Worm (Caenorhabditis elegans) whole organism, L4 larva: ENCODE measurements around the gene C10A4.13.

Experiments used
- F10B5.3 ChIP-seq: sonication (generic microtip); optimal IDR thresholded peaks from 2 replicates; lab custom pipeline; 2016; ENCODE audit warnings: mild to moderate bottlenecking, missing genetic modification characterization, missing compliant biosample characterization
- T20F7.1 ChIP-seq: fragments of 200-800 bp; sonication (Bioruptor generic); optimal IDR thresholded peaks from 2 replicates; lab custom pipeline; 2018; ENCODE audit warnings: mild to moderate bottlenecking, missing genetic modification characterization, missing compliant biosample characterization
- Y105C5A.15 ChIP-seq: fragments of 200-800 bp; sonication (Bioruptor generic); IDR thresholded peaks from 2 replicates; pipeline ENCODE4 v1.3.6; 2022; ENCODE audit warnings: missing genetic modification characterization, missing compliant biosample characterization
- Y5F2A.4 ChIP-seq: fragments of 200-800 bp; sonication (Bioruptor generic); optimal IDR thresholded peaks from 2 replicates; lab custom pipeline; 2018; ENCODE audit warnings: mild to moderate bottlenecking, missing genetic modification characterization, missing compliant biosample characterization
- Y75B8A.6 ChIP-seq: fragments of 200-800 bp; sonication (Bioruptor generic); IDR thresholded peaks from 2 replicates; pipeline ENCODE4 v1.3.6; 2022; ENCODE audit warnings: missing genetic modification reagents, missing genetic modification characterization, missing compliant biosample characterization
- aha-1 ChIP-seq: fragments of 150-350 bp; peaks from one replicate; lab custom pipeline; 2014; ENCODE audit warnings: missing biosample characterization, missing genetic modification characterization
- aly-2 ChIP-seq: sonication (generic microtip); optimal IDR thresholded peaks from 2 replicates; lab custom pipeline; 2018; ENCODE audit warnings: missing biosample characterization, missing genetic modification characterization
- ama-1 ChIP-seq: fragments of 150-350 bp; optimal IDR thresholded peaks from 2 replicates; lab custom pipeline; 2014; ENCODE audit warnings: inconsistent platforms, mixed read lengths
- arid-1 ChIP-seq: fragments of 200-800 bp; sonication (Bioruptor generic); conservative IDR thresholded peaks from 2 replicates; pipeline ENCODE4 v1.3.6; 2022; ENCODE audit warnings: missing genetic modification reagents, missing genetic modification characterization, missing compliant biosample characterization
- attf-4 ChIP-seq: sonication (generic microtip); optimal IDR thresholded peaks from 3 replicates; lab custom pipeline; 2017; ENCODE audit warnings: missing biosample characterization, missing genetic modification characterization
- ceh-20 ChIP-seq: fragments of 200-800 bp; sonication (Bioruptor generic); IDR thresholded peaks from 2 replicates; pipeline ENCODE4 v1.3.6; 2022; ENCODE audit warnings: missing genetic modification reagents, missing genetic modification characterization, missing compliant biosample characterization
- ceh-28 ChIP-seq: fragments of 150-350 bp; optimal IDR thresholded peaks from 2 replicates; lab custom pipeline; 2014; ENCODE audit warnings: missing biosample characterization, missing genetic modification reagents, missing genetic modification characterization
- ceh-62 ChIP-seq: sonication (generic microtip); optimal IDR thresholded peaks from 2 replicates; lab custom pipeline; 2017; ENCODE audit warnings: missing biosample characterization, missing genetic modification characterization
- ceh-82 ChIP-seq: sonication (generic microtip); optimal IDR thresholded peaks from 2 replicates; lab custom pipeline; 2017; ENCODE audit warnings: missing biosample characterization, missing genetic modification characterization
- cey-2 ChIP-seq: sonication (generic microtip); optimal IDR thresholded peaks from 3 replicates; lab custom pipeline; 2017; ENCODE audit warnings: missing genetic modification characterization, mild to moderate bottlenecking, missing compliant biosample characterization, antibody characterized with exemption, borderline replicate concordance; ENCODE audit not compliant: insufficient read depth
- daf-12 ChIP-seq: fragments of 150-350 bp; optimal IDR thresholded peaks from 2 replicates; lab custom pipeline; 2014; ENCODE audit warnings: missing biosample characterization, missing genetic modification reagents, missing genetic modification characterization
- daf-19 ChIP-seq: fragments of 200-800 bp; sonication (Bioruptor generic); conservative IDR thresholded peaks from 2 replicates; pipeline ENCODE4 v1.3.6; 2022; ENCODE audit warnings: missing genetic modification characterization, missing compliant biosample characterization
- dmd-9 ChIP-seq: fragments of 200-800 bp; sonication (Bioruptor generic); IDR thresholded peaks from 2 replicates; pipeline ENCODE4 v1.3.6; 2022; ENCODE audit warnings: missing genetic modification reagents, missing genetic modification characterization, missing compliant biosample characterization
- duxl-1 ChIP-seq: sonication (generic microtip); optimal IDR thresholded peaks from 2 replicates; lab custom pipeline; 2016; ENCODE audit warnings: mild to moderate bottlenecking, missing genetic modification characterization, moderate library complexity, missing compliant biosample characterization; ENCODE audit not compliant: poor library complexity
- egl-27 ChIP-seq: sonication (generic microtip); optimal IDR thresholded peaks from 3 replicates; lab custom pipeline; 2017; ENCODE audit warnings: missing biosample characterization, missing genetic modification reagents, missing genetic modification characterization
- fkh-10 ChIP-seq: fragments of 150-350 bp; optimal IDR thresholded peaks from 2 replicates; lab custom pipeline; 2014; ENCODE audit warnings: missing biosample characterization, missing genetic modification reagents, missing genetic modification characterization
- hif-1 ChIP-seq, 2 experiments: sonication (generic microtip); optimal IDR thresholded peaks; 2 replicates each; lab custom pipeline; 2016 to 2017; ENCODE audit warnings: missing compliant biosample characterization in 2 of 2, missing genetic modification characterization in 2 of 2, missing genetic modification reagents in 2 of 2, missing genotype in 2 of 2, mild to moderate bottlenecking in 1 of 2
- jun-1 ChIP-seq: fragments of 150-350 bp; optimal IDR thresholded peaks from 2 replicates; lab custom pipeline; 2014; ENCODE audit warnings: missing biosample characterization, missing genetic modification reagents, missing genetic modification characterization
- lim-7 ChIP-seq: fragments of 200-800 bp; sonication (Bioruptor generic); IDR thresholded peaks from 2 replicates; pipeline ENCODE4 v1.3.6; 2022; ENCODE audit warnings: missing genetic modification characterization, missing compliant biosample characterization
- lin-1 ChIP-seq: fragments of 200-800 bp; sonication (Bioruptor generic); IDR thresholded peaks from 2 replicates; pipeline ENCODE4 v1.3.6; 2022; ENCODE audit warnings: missing genetic modification reagents, missing genetic modification characterization, missing compliant biosample characterization
- lin-29 ChIP-seq: fragments of 200-800 bp; sonication (Bioruptor generic); IDR thresholded peaks from 2 replicates; pipeline ENCODE4 v1.3.6; 2022; ENCODE audit warnings: missing genetic modification reagents, missing genetic modification characterization, missing compliant biosample characterization
- lin-38 ChIP-seq: fragments of 200-800 bp; sonication (Bioruptor generic); IDR thresholded peaks from 2 replicates; pipeline ENCODE4 v1.3.6; 2022; ENCODE audit warnings: missing genetic modification reagents, missing genetic modification characterization, missing compliant biosample characterization
- lin-39 ChIP-seq: fragments of 150-350 bp; optimal IDR thresholded peaks from 2 replicates; lab custom pipeline; 2014; ENCODE audit warnings: missing biosample characterization, missing genetic modification reagents, missing genetic modification characterization
- lir-3 ChIP-seq: sonication (generic microtip); optimal IDR thresholded peaks from 2 replicates; lab custom pipeline; 2016; ENCODE audit warnings: mild to moderate bottlenecking, missing genetic modification characterization, missing compliant biosample characterization
- lsy-2 ChIP-seq, 2 experiments: fragments of 150-350 bp in 1 of 2; sonication (generic microtip) in 1 of 2; optimal IDR thresholded peaks; 2 replicates each; lab custom pipeline; 2014 to 2017; ENCODE audit warnings: missing biosample characterization in 2 of 2, missing genetic modification characterization in 2 of 2
- madf-5 ChIP-seq, 2 experiments: fragments of 200-800 bp; sonication (Bioruptor generic); IDR thresholded peaks; 2 replicates each; pipeline ENCODE4 v1.3.6; 2022; ENCODE audit warnings: missing compliant biosample characterization in 2 of 2, missing genetic modification characterization in 2 of 2
- mdl-1 ChIP-seq, 2 experiments: fragments of 150-350 bp in 1 of 2; sonication (generic microtip) in 1 of 2; optimal IDR thresholded peaks; 2 replicates each; lab custom pipeline; 2014 to 2017; ENCODE audit warnings: missing biosample characterization in 2 of 2, missing genetic modification characterization in 2 of 2
- mes-2 ChIP-seq: sonication (generic microtip); optimal IDR thresholded peaks from 2 replicates; lab custom pipeline; 2016; ENCODE audit warnings: missing genotype, mild to moderate bottlenecking, missing genetic modification characterization, missing compliant biosample characterization; ENCODE audit not compliant: poor library complexity, severe bottlenecking
- mxl-3 ChIP-seq: fragments of 200-800 bp; sonication (Bioruptor generic); optimal IDR thresholded peaks from 2 replicates; lab custom pipeline; 2018; ENCODE audit warnings: mild to moderate bottlenecking, missing genetic modification characterization, missing compliant biosample characterization
- nhr-237 ChIP-seq: sonication (generic microtip); optimal IDR thresholded peaks from 2 replicates; lab custom pipeline; 2017; ENCODE audit warnings: missing biosample characterization, missing genetic modification characterization
- nhr-28 ChIP-seq: fragments of 150-350 bp; optimal IDR thresholded peaks from 2 replicates; lab custom pipeline; 2014; ENCODE audit warnings: missing biosample characterization, missing genetic modification characterization
- nhr-42 ChIP-seq: fragments of 200-800 bp; sonication (Bioruptor generic); IDR thresholded peaks from 2 replicates; pipeline ENCODE4 v1.3.6; 2022; ENCODE audit warnings: missing genetic modification characterization, missing compliant biosample characterization
- nhr-77 ChIP-seq: fragments of 150-350 bp; optimal IDR thresholded peaks from 2 replicates; lab custom pipeline; 2014; ENCODE audit warnings: missing biosample characterization, missing genetic modification characterization
- rbr-2 ChIP-seq: sonication (generic microtip); optimal IDR thresholded peaks from 2 replicates; lab custom pipeline; 2016; ENCODE audit warnings: missing genotype, missing genetic modification characterization, missing compliant biosample characterization
- sdz-12 ChIP-seq: fragments of 200-800 bp; sonication (Bioruptor generic); optimal IDR thresholded peaks from 2 replicates; lab custom pipeline; 2018; ENCODE audit warnings: mild to moderate bottlenecking, missing genetic modification characterization, missing compliant biosample characterization
- snpc-4 ChIP-seq: fragments of 150-350 bp; optimal IDR thresholded peaks from 2 replicates; lab custom pipeline; 2014; ENCODE audit warnings: missing biosample characterization, missing genetic modification characterization
- spr-1 ChIP-seq: sonication (generic microtip); optimal IDR thresholded peaks from 2 replicates; lab custom pipeline; 2016; ENCODE audit warnings: mild to moderate bottlenecking, missing genetic modification characterization, missing compliant biosample characterization
- unc-39 ChIP-seq: sonication (generic microtip); optimal IDR thresholded peaks from 2 replicates; lab custom pipeline; 2017; ENCODE audit warnings: missing biosample characterization, missing genetic modification characterization
- unc-62 ChIP-seq, 3 experiments: fragments of 150-350 bp in 1 of 3; sonication (generic microtip); optimal IDR thresholded peaks in 2 of 3; peaks in 1 of 3; 1 replicate in 1 of 3; 2 replicates in 2 of 3; lab custom pipeline; 2014 to 2017; ENCODE audit warnings: missing biosample characterization in 3 of 3, missing genetic modification characterization in 3 of 3, missing genetic modification reagents in 3 of 3, missing genotype in 1 of 3
- zag-1 ChIP-seq: fragments of 150-350 bp; optimal IDR thresholded peaks from 2 replicates; lab custom pipeline; 2014; ENCODE audit warnings: missing biosample characterization, missing genetic modification characterization
- ztf-11 ChIP-seq: fragments of 150-350 bp; optimal IDR thresholded peaks from 2 replicates; lab custom pipeline; 2014; ENCODE audit warnings: missing biosample characterization, missing genetic modification characterization

C10A4.13 gene

ce11 chrX:7405393-7405792 lies 7.6 kb upstream of the C10A4.13 start, which contains the start of gene C10A4.3:
Gene C10A4.3 (plus strand): TSS chrX:7405693.
- no peak for TF ChIP-seq zag-1
- TF ChIP-seq ama-1: no peak
- TF ChIP-seq hif-1 (tag; optimal IDR thresholded peaks at IDR 0.05; lab: Kevin White, UChicago): no peak
- no peak for TF ChIP-seq arid-1 (GFP tag; lab: Robert Waterston, UW)
- TF ChIP-seq ceh-28 (tag; lab: Kevin White, UChicago): no peak
- TF ChIP-seq ceh-82 (tag; lab: Kevin White, UChicago): no peak
- TF ChIP-seq daf-12 (tag; lab: Kevin White, UChicago): no peak
- TF ChIP-seq nhr-237 (tag; lab: Kevin White, UChicago): no peak
- TF ChIP-seq ztf-11 (tag; lab: Kevin White, UChicago): no peak
- TF ChIP-seq lin-1: no peak
- TF ChIP-seq rbr-2 (tag; lab: Kevin White, UChicago): no peak
- no peak for TF ChIP-seq ceh-62 (tag; lab: Kevin White, UChicago)
- TF ChIP-seq lin-29: no peak
- no peak for TF ChIP-seq Y5F2A.4 (GFP tag; lab: Kevin White, UChicago)

DNA sequence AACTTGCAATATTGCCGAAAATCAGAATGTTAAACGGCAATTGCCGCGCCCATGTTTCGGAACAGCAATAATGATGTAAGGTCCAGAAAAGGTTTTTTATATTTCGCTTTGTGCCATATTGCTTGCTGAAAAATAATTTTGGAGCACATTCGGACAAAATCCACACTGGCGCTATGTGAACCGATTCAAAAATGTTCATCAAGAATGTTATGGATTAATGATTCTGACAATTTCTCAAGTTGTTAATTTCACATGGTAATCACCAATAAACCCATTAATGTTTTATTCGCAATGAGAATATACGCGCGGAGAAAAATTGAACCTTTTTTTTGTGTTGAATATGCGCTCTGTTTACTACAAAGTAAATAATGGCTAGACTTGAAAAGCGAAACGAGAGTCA lies 6.7 kb upstream of the C10A4.13 start:
- no peak for TF ChIP-seq nhr-28 (tag; lab: Kevin White, UChicago)
- peak in 1 of 2 experiments; percentile 74 for TF ChIP-seq unc-62 (GFP tag; optimal IDR thresholded peaks at IDR 0.05 in 1 of 2; lab: Kevin White, UChicago)
- TF ChIP-seq unc-62 (tag; optimal IDR thresholded peaks at IDR 0.05; lab: Kevin White, UChicago): no peak
- TF ChIP-seq aha-1 (tag; lab: Kevin White, UChicago): peak; percentile 91

DNA sequence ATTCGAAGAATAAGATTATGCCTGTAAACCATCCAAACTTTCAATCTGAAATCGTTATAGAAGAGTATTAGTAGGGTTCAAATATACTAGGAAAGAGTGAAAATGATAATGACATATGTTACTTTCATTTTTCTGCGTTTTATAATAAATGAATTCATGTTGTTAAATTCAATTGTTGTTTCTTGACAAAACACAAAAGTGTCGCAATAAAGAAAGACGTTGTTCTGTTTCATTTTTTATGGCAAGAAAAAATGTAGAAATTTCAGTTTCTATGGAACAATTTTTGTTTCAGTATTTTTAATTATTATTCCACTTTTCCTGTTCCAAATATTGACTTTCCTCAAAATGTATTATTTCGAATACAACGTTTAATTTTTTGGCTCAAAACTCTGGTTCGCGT lies 3.0 kb upstream of the C10A4.13 start, which contains the start of gene C10A4.4:
TSS of gene C10A4.4 (plus strand) at position 301 of the 400 bp plus-strand sequence.
- no peak for TF ChIP-seq lir-3 (tag; lab: Kevin White, UChicago)
- TF ChIP-seq Y105C5A.15: no peak
- no peak for TF ChIP-seq ceh-20
- no peak for TF ChIP-seq Y75B8A.6
- TF ChIP-seq unc-39 (tag; lab: Kevin White, UChicago): no peak
- no peak for TF ChIP-seq lim-7
- no peak for TF ChIP-seq hif-1 (tag; optimal IDR thresholded peaks at IDR 0.05; lab: Kevin White, UChicago)
- TF ChIP-seq nhr-77: no peak
- TF ChIP-seq daf-19 (GFP tag; lab: Robert Waterston, UW): no peak
- TF ChIP-seq sdz-12 (GFP tag; lab: Kevin White, UChicago): no peak
- TF ChIP-seq lsy-2 (tag; optimal IDR thresholded peaks at IDR 0.05; lab: Kevin White, UChicago): no peak
- no peak for TF ChIP-seq cey-2 (tag; lab: Kevin White, UChicago)
- no peak for TF ChIP-seq egl-27
- no peak for TF ChIP-seq dmd-9 (GFP tag; lab: Robert Waterston, UW)
- no peak for TF ChIP-seq arid-1 (GFP tag; lab: Robert Waterston, UW)
- TF ChIP-seq madf-5 (GFP tag; IDR thresholded peaks at IDR 0.05; lab: Robert Waterston, UW): no peak
- TF ChIP-seq snpc-4 (tag; lab: Kevin White, UChicago): no peak
- TF ChIP-seq fkh-10: no peak
- TF ChIP-seq nhr-42 (GFP tag; lab: Robert Waterston, UW): no peak

ce11 chrX:7398584-7398983 lies 749 bp upstream of the C10A4.13 start, which contains the start of gene C10A4.10:
Gene C10A4.10 (plus strand): TSS chrX:7398884.
- no peak for TF ChIP-seq T20F7.1 (GFP tag; lab: Kevin White, UChicago)
- no peak for TF ChIP-seq duxl-1 (tag; lab: Kevin White, UChicago)
- no peak for TF ChIP-seq mdl-1 (tag; optimal IDR thresholded peaks at IDR 0.05; lab: Kevin White, UChicago)
- no peak for TF ChIP-seq mxl-3 (GFP tag; lab: Kevin White, UChicago)
- TF ChIP-seq lin-39 (tag; lab: Kevin White, UChicago): no peak
- no peak for TF ChIP-seq F10B5.3 (tag; lab: Kevin White, UChicago)
- TF ChIP-seq jun-1 (tag; lab: Kevin White, UChicago): no peak
- no peak for TF ChIP-seq attf-4
- TF ChIP-seq spr-1 (tag; lab: Kevin White, UChicago): no peak
- no peak for TF ChIP-seq lin-38 (GFP tag; lab: Robert Waterston, UW)
- TF ChIP-seq dmd-9 (GFP tag; lab: Robert Waterston, UW): no peak
- no peak for TF ChIP-seq egl-27
- TF ChIP-seq lin-1: no peak
- TF ChIP-seq aha-1 (tag; lab: Kevin White, UChicago): no peak
- no peak for TF ChIP-seq aly-2 (tag; lab: Kevin White, UChicago)
- no peak for TF ChIP-seq mes-2
